Fruit fly (Drosophila melanogaster) whole organism, embryonic: Measurements from ENCODE around the gene Ndfip.

Source experiments
- Ada2b ChIP-seq: fragments of 200-800 bp; sonication (Bioruptor generic); IDR thresholded peaks from 2 replicates; pipeline ENCODE4 v1.3.6; 2022; ENCODE audit warnings: missing biosample characterization, missing genetic modification characterization
- CG10209 ChIP-seq: fragments of 200-800 bp; sonication (Bioruptor generic); optimal IDR thresholded peaks from 3 replicates; lab custom pipeline; 2017; ENCODE audit warnings: missing biosample characterization, mild to moderate bottlenecking, missing genetic modification characterization, missing genetic modification reagents
- CG10267 ChIP-seq: fragments of 200-800 bp; sonication (Bioruptor generic); optimal IDR thresholded peaks from 2 replicates; lab custom pipeline; 2018; ENCODE audit warnings: missing biosample characterization, mild to moderate bottlenecking, missing genetic modification characterization, moderate library complexity
- CG10366 ChIP-seq: fragments of 200-800 bp; sonication (Bioruptor generic); IDR thresholded peaks from 2 replicates; pipeline ENCODE4 v1.3.6; 2022; ENCODE audit warnings: missing biosample characterization, missing genetic modification characterization
- CG11695 ChIP-seq: fragments of 200-800 bp; sonication (Bioruptor generic); IDR thresholded peaks from 3 replicates; pipeline ENCODE4 v1.3.6; 2022; ENCODE audit warnings: missing biosample characterization, missing genetic modification characterization
- CG12659 ChIP-seq: fragments of 200-800 bp; sonication (Bioruptor generic); optimal IDR thresholded peaks from 3 replicates; lab custom pipeline; 2017; ENCODE audit warnings: mild to moderate bottlenecking, missing biosample characterization, missing genetic modification reagents, missing genetic modification characterization
- CG13296 ChIP-seq: fragments of 200-800 bp; sonication (Bioruptor generic); optimal IDR thresholded peaks from 3 replicates; lab custom pipeline; 2018; ENCODE audit warnings: missing biosample characterization, mild to moderate bottlenecking, missing genetic modification characterization
- CG13424 ChIP-seq: fragments of 200-800 bp; sonication (Bioruptor generic); optimal IDR thresholded peaks from 2 replicates; lab custom pipeline; 2019; ENCODE audit warnings: missing biosample characterization, mild to moderate bottlenecking, missing genetic modification characterization, moderate library complexity
- CG15011 ChIP-seq: fragments of 200-800 bp; sonication (Bioruptor generic); optimal IDR thresholded peaks from 3 replicates; lab custom pipeline; 2018; ENCODE audit warnings: missing biosample characterization, mild to moderate bottlenecking, missing genetic modification characterization
- CG15269 ChIP-seq: fragments of 200-800 bp; sonication (Bioruptor generic); optimal IDR thresholded peaks from 2 replicates; lab custom pipeline; 2018; ENCODE audit warnings: missing biosample characterization, mild to moderate bottlenecking, missing genetic modification characterization, moderate library complexity
- CG17361 ChIP-seq: fragments of 200-800 bp; sonication (Bioruptor generic); IDR thresholded peaks from 3 replicates; pipeline ENCODE4 v1.3.6; 2022; ENCODE audit warnings: missing biosample characterization, missing genetic modification characterization
- CG17829 ChIP-seq: fragments of 200-800 bp; optimal IDR thresholded peaks from 2 replicates; lab custom pipeline; 2019; ENCODE audit warnings: missing biosample characterization, mild to moderate bottlenecking, missing genetic modification characterization, moderate library complexity
- CG18262 ChIP-seq: fragments of 200-800 bp; optimal IDR thresholded peaks from 3 replicates; lab custom pipeline; 2019; ENCODE audit warnings: missing biosample characterization, mild to moderate bottlenecking, missing genetic modification characterization, moderate library complexity
- CG1832 ChIP-seq: fragments of 200-800 bp; sonication (Bioruptor generic); optimal IDR thresholded peaks from 2 replicates; lab custom pipeline; 2017; ENCODE audit warnings: missing biosample characterization, mild to moderate bottlenecking, missing genetic modification characterization, inconsistent platforms
- CG18599 ChIP-seq: fragments of 200-800 bp; sonication (Bioruptor generic); optimal IDR thresholded peaks from 3 replicates; lab custom pipeline; 2017; ENCODE audit warnings: missing biosample characterization, missing genetic modification characterization, mild to moderate bottlenecking, moderate library complexity, missing genetic modification reagents
- CG2199 ChIP-seq: fragments of 200-800 bp; sonication (Bioruptor generic); IDR thresholded peaks from 3 replicates; pipeline ENCODE4 v1.3.6; 2022; ENCODE audit warnings: missing biosample characterization, missing genetic modification characterization
- CG2678 ChIP-seq: fragments of 200-800 bp; sonication (Bioruptor generic); optimal IDR thresholded peaks from 3 replicates; lab custom pipeline; 2019; ENCODE audit warnings: missing biosample characterization, mild to moderate bottlenecking, missing genetic modification characterization, moderate library complexity
- CG2712 ChIP-seq: fragments of 200-800 bp; optimal IDR thresholded peaks from 3 replicates; lab custom pipeline; 2019; ENCODE audit warnings: missing biosample characterization, mild to moderate bottlenecking, missing genetic modification characterization, moderate library complexity
- CG31441 ChIP-seq: fragments of 200-800 bp; sonication (Bioruptor generic); IDR thresholded peaks from 2 replicates; pipeline ENCODE4 v1.3.6; 2022; ENCODE audit warnings: missing biosample characterization, missing genetic modification characterization
- CG32532 ChIP-seq: fragments of 200-800 bp; sonication (Bioruptor generic); IDR thresholded peaks from 2 replicates; pipeline ENCODE4 v1.3.6; 2022; ENCODE audit warnings: missing biosample characterization, missing genetic modification characterization
- CG34224 ChIP-seq: fragments of 200-800 bp; sonication (Bioruptor generic); IDR thresholded peaks from 3 replicates; pipeline ENCODE4 v1.3.6; 2022; ENCODE audit warnings: missing biosample characterization, missing genetic modification characterization; ENCODE audit not compliant: partially characterized antibody
- CG6689 ChIP-seq: fragments of 200-800 bp; sonication (Bioruptor generic); IDR thresholded peaks from 2 replicates; pipeline ENCODE4 v1.3.6; 2022; ENCODE audit warnings: missing biosample characterization, missing genetic modification characterization
- CG7556 ChIP-seq: fragments of 200-800 bp; sonication (Bioruptor generic); optimal IDR thresholded peaks from 2 replicates; lab custom pipeline; 2017; ENCODE audit warnings: missing biosample characterization, mild to moderate bottlenecking, missing genetic modification characterization
- CG7839 ChIP-seq: fragments of 200-800 bp; sonication (Bioruptor generic); optimal IDR thresholded peaks from 3 replicates; lab custom pipeline; 2018; ENCODE audit warnings: missing biosample characterization, mild to moderate bottlenecking, missing genetic modification characterization, moderate library complexity
- CG8924 ChIP-seq: fragments of 200-800 bp; optimal IDR thresholded peaks from 3 replicates; lab custom pipeline; 2019; ENCODE audit warnings: missing biosample characterization, mild to moderate bottlenecking, missing genetic modification characterization, moderate library complexity
- CG9437 ChIP-seq: fragments of 200-800 bp; sonication (Bioruptor generic); optimal IDR thresholded peaks from 2 replicates; lab custom pipeline; 2018; ENCODE audit warnings: missing biosample characterization, mild to moderate bottlenecking, missing genetic modification characterization
- CHES-1-like ChIP-seq: fragments of 200-800 bp; sonication (Bioruptor generic); optimal IDR thresholded peaks from 2 replicates; lab custom pipeline; 2016; ENCODE audit warnings: missing biosample characterization, missing genetic modification characterization
- E2f1 ChIP-seq: fragments of 200-800 bp; sonication (Bioruptor generic); IDR thresholded peaks from 2 replicates; pipeline ENCODE4 v1.3.6; 2022; ENCODE audit warnings: missing biosample characterization, missing genetic modification characterization
- Ets97D ChIP-seq: fragments of 200-800 bp; sonication (Bioruptor generic); optimal IDR thresholded peaks from 3 replicates; lab custom pipeline; 2016; ENCODE audit warnings: missing biosample characterization, missing genetic modification characterization
- GATAe ChIP-seq: fragments of 200-800 bp; sonication (Bioruptor generic); conservative IDR thresholded peaks from 2 replicates; pipeline ENCODE4 v1.3.6; 2022; ENCODE audit warnings: missing biosample characterization, missing genetic modification characterization
- HLH3B ChIP-seq: fragments of 200-800 bp; sonication (Bioruptor generic); IDR thresholded peaks from 2 replicates; pipeline ENCODE4 v1.3.6; 2022; ENCODE audit warnings: missing biosample characterization, missing genetic modification characterization
- Hmx ChIP-seq: fragments of 200-800 bp; sonication (Bioruptor generic); optimal IDR thresholded peaks from 2 replicates; lab custom pipeline; 2016; ENCODE audit warnings: missing biosample characterization, missing genetic modification characterization
- Hr51 ChIP-seq, 2 experiments: fragments of 200-800 bp; sonication (Bioruptor generic); optimal IDR thresholded peaks; 2 replicates in 1 of 2; 3 replicates in 1 of 2; lab custom pipeline; 2016 to 2018; ENCODE audit warnings: missing biosample characterization in 2 of 2, missing genetic modification characterization in 2 of 2, mild to moderate bottlenecking in 1 of 2, moderate library complexity in 1 of 2
- Max ChIP-seq: fragments of 200-800 bp; sonication (Bioruptor generic); optimal IDR thresholded peaks from 2 replicates; lab custom pipeline; 2016; ENCODE audit warnings: missing biosample characterization, mild to moderate bottlenecking, missing genetic modification characterization
- Med ChIP-seq: fragments of 200-800 bp; sonication (Bioruptor generic); peaks from one replicate; lab custom pipeline; 2016; ENCODE audit warnings: missing biosample characterization, missing genetic modification characterization, mild to moderate bottlenecking, inconsistent platforms, moderate library complexity
- Oli ChIP-seq: fragments of 200-800 bp; sonication (Bioruptor generic); optimal IDR thresholded peaks from 2 replicates; lab custom pipeline; 2018; ENCODE audit warnings: missing biosample characterization, mild to moderate bottlenecking, missing genetic modification characterization, moderate library complexity
- Ptx1 ChIP-seq: fragments of 200-800 bp; sonication (Bioruptor generic); IDR thresholded peaks from 2 replicates; pipeline ENCODE4 v1.3.6; 2022; ENCODE audit warnings: missing biosample characterization, missing genetic modification characterization
- Sox100B ChIP-seq: fragments of 200-800 bp; sonication (Bioruptor generic); optimal IDR thresholded peaks from 3 replicates; lab custom pipeline; 2018; ENCODE audit warnings: missing biosample characterization, mild to moderate bottlenecking, missing genetic modification characterization
- ap ChIP-seq: fragments of 200-800 bp; sonication (Bioruptor generic); IDR thresholded peaks from 2 replicates; pipeline ENCODE4 v1.3.6; 2022; ENCODE audit warnings: missing biosample characterization, missing genetic modification characterization
- disco-r ChIP-seq: fragments of 200-800 bp; sonication (Bioruptor generic); optimal IDR thresholded peaks from 2 replicates; lab custom pipeline; 2016; ENCODE audit warnings: missing biosample characterization, missing genetic modification characterization
- dmrt99B ChIP-seq: fragments of 200-800 bp; sonication (Bioruptor generic); optimal IDR thresholded peaks from 2 replicates; lab custom pipeline; 2018; ENCODE audit warnings: missing biosample characterization, mild to moderate bottlenecking, missing genetic modification characterization, moderate library complexity
- dpn ChIP-seq, 2 experiments: fragments of 200-800 bp; sonication (Bioruptor generic); optimal IDR thresholded peaks; 3 replicates each; lab custom pipeline; 2016; ENCODE audit warnings: missing biosample characterization in 2 of 2, missing genetic modification characterization in 2 of 2
- fd3F ChIP-seq: fragments of 200-800 bp; sonication (Bioruptor generic); optimal IDR thresholded peaks from 2 replicates; lab custom pipeline; 2018; ENCODE audit warnings: missing biosample characterization, mild to moderate bottlenecking, missing genetic modification characterization, moderate library complexity
- gem ChIP-seq: fragments of 200-800 bp; sonication (Bioruptor generic); optimal IDR thresholded peaks from 2 replicates; lab custom pipeline; 2019; ENCODE audit warnings: missing biosample characterization, mild to moderate bottlenecking, missing genetic modification characterization, moderate library complexity
- grau ChIP-seq: fragments of 200-800 bp; optimal IDR thresholded peaks from 3 replicates; lab custom pipeline; 2019; ENCODE audit warnings: missing biosample characterization, mild to moderate bottlenecking, missing genetic modification characterization, moderate library complexity
- lov ChIP-seq, 2 experiments: fragments of 200-800 bp in 1 of 2; fragments of >200 bp in 1 of 2; sonication (Bioruptor generic) in 1 of 2; IDR thresholded peaks in 1 of 2; optimal IDR thresholded peaks in 1 of 2; 2 replicates in 1 of 2; 3 replicates in 1 of 2; pipeline versions ENCODE4 v1.3.6 to Lab custom; 2017 to 2022; ENCODE audit warnings: missing biosample characterization in 1 of 2, missing genetic modification characterization in 1 of 2
- row ChIP-seq: fragments of 200-800 bp; sonication (Bioruptor generic); IDR thresholded peaks from 3 replicates; pipeline ENCODE4 v1.3.6; 2022; ENCODE audit warnings: missing biosample characterization, missing genetic modification characterization
- stwl ChIP-seq: fragments of 200-800 bp; sonication (Bioruptor generic); optimal IDR thresholded peaks from 3 replicates; lab custom pipeline; 2018; ENCODE audit warnings: missing biosample characterization, mild to moderate bottlenecking, missing genetic modification characterization, moderate library complexity
- tgo ChIP-seq: fragments of 200-800 bp; sonication (Bioruptor generic); IDR thresholded peaks from 3 replicates; pipeline ENCODE4 v1.3.6; 2022; ENCODE audit warnings: missing biosample characterization, missing genetic modification characterization

Gene Ndfip

DNA sequence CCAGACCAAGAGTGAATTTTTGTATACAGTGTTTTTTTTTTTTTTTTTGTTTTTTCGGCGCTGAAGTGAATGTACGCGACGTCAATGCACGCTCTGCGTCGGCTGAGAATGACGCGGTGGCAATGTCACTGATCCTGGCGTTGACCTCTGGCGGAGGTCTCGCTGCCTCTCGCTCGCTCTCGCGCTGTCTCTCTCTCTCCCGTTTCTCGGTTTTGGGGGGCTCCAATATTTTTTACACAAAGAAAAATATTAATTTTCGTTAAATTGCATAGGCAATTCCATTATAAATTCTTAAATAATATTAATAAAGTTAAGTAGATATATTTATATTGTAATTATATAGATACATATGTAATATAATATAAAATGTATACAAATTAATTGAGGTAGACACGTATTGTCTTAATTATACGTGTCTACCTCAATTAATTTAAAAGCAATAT, 40.8 kb downstream of the Ndfip start:
- TF ChIP-seq CG17829 (tag; lab: Kevin White, UChicago) = peak; percentile 1
- peak; percentile 25 for TF ChIP-seq CG7556 (GFP tag; lab: Kevin White, UChicago)
- TF ChIP-seq HLH3B (GFP tag; lab: Robert Waterston, UW) = peak; percentile 19; the same call in 1 of the 2 replicates
- TF ChIP-seq Ets97D (GFP tag; lab: Kevin White, UChicago) = no peak
- TF ChIP-seq CG15011 (GFP tag; lab: Kevin White, UChicago) = no peak
- no peak for TF ChIP-seq lov (optimal IDR thresholded peaks at IDR 0.05; lab: Kevin White, UChicago)
- TF ChIP-seq lov (GFP tag; IDR thresholded peaks at IDR 0.05; lab: Robert Waterston, UW) = 0 out of 3 replicates have a peak, but pooled peaks have one; percentile 14
- TF ChIP-seq CG34224 (GFP tag; lab: Robert Waterston, UW) = no peak
- peak; percentile 20 for TF ChIP-seq Sox100B (GFP tag; lab: Kevin White, UChicago)
- TF ChIP-seq CG9437 (GFP tag; lab: Kevin White, UChicago) = peak; percentile 20
- TF ChIP-seq CG2199 = no peak
- no peak for TF ChIP-seq stwl (tag; lab: Kevin White, UChicago)
- TF ChIP-seq fd3F (GFP tag; lab: Kevin White, UChicago) = peak; percentile 19
- TF ChIP-seq dpn (GFP tag; optimal IDR thresholded peaks at IDR 0.05; lab: Kevin White, UChicago) = peak in 1 of 2 experiments; percentile 8
- no peak for TF ChIP-seq CG10366 (GFP tag; lab: Robert Waterston, UW)
- peak; percentile 7 for TF ChIP-seq CG12659
- TF ChIP-seq CG13424 (tag; lab: Kevin White, UChicago) = peak; percentile 12
- peak; percentile 8 for TF ChIP-seq CG18599 (GFP tag; lab: Kevin White, UChicago)
- TF ChIP-seq Med (GFP tag; lab: Kevin White, UChicago) = peak; percentile 32
- no peak for TF ChIP-seq GATAe (GFP tag; lab: Robert Waterston, UW)
- peak; percentile 30 for TF ChIP-seq CG13296 (GFP tag; lab: Kevin White, UChicago)
- TF ChIP-seq dmrt99B (tag; lab: Kevin White, UChicago) = peak; percentile 21
- peak; percentile 22 for TF ChIP-seq CG10209
- peak; percentile 33; the same call in 1 of the 3 replicates for TF ChIP-seq CG17361 (GFP tag; lab: Robert Waterston, UW)
- TF ChIP-seq Max = no peak
- TF ChIP-seq grau = peak; percentile 21
- peak; percentile 43; the same call in 2 of the 3 replicates for TF ChIP-seq tgo (GFP tag; lab: Robert Waterston, UW)
- TF ChIP-seq CG11695 (GFP tag; lab: Robert Waterston, UW) = 0 out of 3 replicates have a peak, but pooled peaks have one; percentile 66
- TF ChIP-seq CG8924 (tag; lab: Kevin White, UChicago) = peak; percentile 7
- peak; percentile 10 for TF ChIP-seq Oli (tag; lab: Kevin White, UChicago)
- TF ChIP-seq CG31441 (GFP tag; lab: Robert Waterston, UW) = peak; percentile 37; the same call in 1 of the 2 replicates
- TF ChIP-seq Hr51 (GFP tag; optimal IDR thresholded peaks at IDR 0.05; lab: Kevin White, UChicago) = peak in 1 of 2 experiments; percentile 45
- 0 out of 2 replicates have a peak, but pooled peaks have one; percentile 28 for TF ChIP-seq E2f1
- TF ChIP-seq Ada2b (GFP tag; lab: Robert Waterston, UW) = 0 out of 2 replicates have a peak, but pooled peaks have one; percentile 11
- TF ChIP-seq CG15269 (tag; lab: Kevin White, UChicago) = peak; percentile 51
- TF ChIP-seq CG2712 (tag; lab: Kevin White, UChicago) = peak; percentile 49
- peak; percentile 42 for TF ChIP-seq CG2678 (tag; lab: Kevin White, UChicago)
- TF ChIP-seq CG32532 = peak; percentile 10; the same call in 1 of the 2 replicates
- TF ChIP-seq row (GFP tag; lab: Robert Waterston, UW) = peak; percentile 25; the same call in 1 of the 3 replicates
- TF ChIP-seq Ptx1 (GFP tag; lab: Robert Waterston, UW) = peak; percentile 59
- TF ChIP-seq CG18262 (tag; lab: Kevin White, UChicago) = peak; percentile 12
- peak; percentile 52 for TF ChIP-seq gem (tag; lab: Kevin White, UChicago)
- peak; percentile 31 for TF ChIP-seq CG1832 (GFP tag; lab: Kevin White, UChicago)
- no peak for TF ChIP-seq ap
- TF ChIP-seq CG10267 (tag; lab: Kevin White, UChicago) = peak; percentile 7
- no peak for TF ChIP-seq CHES-1-like
- peak; percentile 46 for TF ChIP-seq CG7839 (tag; lab: Kevin White, UChicago)
- TF ChIP-seq Hmx (GFP tag; lab: Kevin White, UChicago) = no peak
- TF ChIP-seq CG6689 = no peak
- TF ChIP-seq disco-r (GFP tag; lab: Kevin White, UChicago) = no peak
